Fruit fly (Drosophila melanogaster) whole organism, wandering third instar larva: ENCODE results near the gene CG17917.

Experiments
- ey ChIP-seq: fragments of 200-800 bp; sonication (Bioruptor generic); optimal IDR thresholded peaks from 2 replicates; lab custom pipeline; 2016; ENCODE audit warnings: missing biosample characterization, missing genetic modification characterization
- fru ChIP-seq: fragments of 200-800 bp; sonication (Bioruptor generic); optimal IDR thresholded peaks from 3 replicates; lab custom pipeline; 2016; ENCODE audit warnings: missing biosample characterization, mild to moderate bottlenecking, missing genetic modification characterization
- pan ChIP-seq: fragments of >200 bp; optimal IDR thresholded peaks from 2 replicates; lab custom pipeline; 2017
- rgr ChIP-seq: fragments of 200-800 bp; sonication (Bioruptor generic); optimal IDR thresholded peaks from 3 replicates; lab custom pipeline; 2016; ENCODE audit warnings: missing biosample characterization, mild to moderate bottlenecking, missing genetic modification characterization
- sage ChIP-seq: fragments of 200-800 bp; sonication (Bioruptor generic); optimal IDR thresholded peaks from 2 replicates; lab custom pipeline; 2016; ENCODE audit warnings: missing biosample characterization, mild to moderate bottlenecking, missing genetic modification characterization
- sv ChIP-seq: fragments of 200-800 bp; sonication (Bioruptor generic); optimal IDR thresholded peaks from 3 replicates; lab custom pipeline; 2016; ENCODE audit warnings: missing biosample characterization, missing genetic modification characterization
- usp ChIP-seq: fragments of >200 bp; optimal IDR thresholded peaks from 2 replicates; lab custom pipeline; 2017; ENCODE audit warnings: missing biosample characterization, missing genetic modification characterization

dm6 chr3R:6315078-6315477, 26.7 kb upstream of the CG17917 start:
- TF ChIP-seq pan (lab: Kevin White, UChicago): no peak
- TF ChIP-seq sv (GFP tag; lab: Kevin White, UChicago): no peak
- no peak for TF ChIP-seq ey
- TF ChIP-seq usp (GFP tag; lab: Kevin White, UChicago): no peak
- no peak for TF ChIP-seq fru (GFP tag; lab: Kevin White, UChicago)
- no peak for TF ChIP-seq sage
- no peak for TF ChIP-seq rgr (GFP tag; lab: Kevin White, UChicago)
